Worm (Caenorhabditis elegans) whole organism, L4 larva: ENCODE measurements around the gene srh-268.

Experiments used
- D1046.2 ChIP-seq: fragments of 200-800 bp; sonication (Bioruptor generic); IDR thresholded peaks from 2 replicates; pipeline ENCODE4 v1.3.6; 2022; ENCODE audit warnings: missing genetic modification characterization, missing compliant biosample characterization
- ama-1 ChIP-seq: fragments of 150-350 bp; optimal IDR thresholded peaks from 2 replicates; lab custom pipeline; 2014; ENCODE audit warnings: inconsistent platforms, mixed read lengths
- gei-8 ChIP-seq: fragments of 200-800 bp; sonication (Bioruptor generic); optimal IDR thresholded peaks from 2 replicates; lab custom pipeline; 2018; ENCODE audit warnings: mild to moderate bottlenecking, missing genetic modification characterization, missing compliant biosample characterization
- lin-29 ChIP-seq: fragments of 200-800 bp; sonication (Bioruptor generic); IDR thresholded peaks from 2 replicates; pipeline ENCODE4 v1.3.6; 2022; ENCODE audit warnings: missing genetic modification reagents, missing genetic modification characterization, missing compliant biosample characterization
- mdl-1 ChIP-seq, 2 experiments: fragments of 150-350 bp in 1 of 2; sonication (generic microtip) in 1 of 2; optimal IDR thresholded peaks; 2 replicates each; lab custom pipeline; 2014 to 2017; ENCODE audit warnings: missing biosample characterization in 2 of 2, missing genetic modification characterization in 2 of 2
- mes-2 ChIP-seq: sonication (generic microtip); optimal IDR thresholded peaks from 2 replicates; lab custom pipeline; 2016; ENCODE audit warnings: missing genotype, mild to moderate bottlenecking, missing genetic modification characterization, missing compliant biosample characterization; ENCODE audit not compliant: poor library complexity, severe bottlenecking
- mxl-2 ChIP-seq: fragments of 200-800 bp; sonication (Bioruptor generic); conservative IDR thresholded peaks from 2 replicates; pipeline ENCODE4 v1.3.6; 2022; ENCODE audit warnings: missing genetic modification reagents, missing genetic modification characterization, missing compliant biosample characterization
- nhr-237 ChIP-seq: sonication (generic microtip); optimal IDR thresholded peaks from 2 replicates; lab custom pipeline; 2017; ENCODE audit warnings: missing biosample characterization, missing genetic modification characterization
- nhr-77 ChIP-seq: fragments of 150-350 bp; optimal IDR thresholded peaks from 2 replicates; lab custom pipeline; 2014; ENCODE audit warnings: missing biosample characterization, missing genetic modification characterization
- unc-62 ChIP-seq, 3 experiments: fragments of 150-350 bp in 1 of 3; sonication (generic microtip); optimal IDR thresholded peaks in 2 of 3; peaks in 1 of 3; 1 replicate in 1 of 3; 2 replicates in 2 of 3; lab custom pipeline; 2014 to 2017; ENCODE audit warnings: missing biosample characterization in 3 of 3, missing genetic modification characterization in 3 of 3, missing genetic modification reagents in 3 of 3, missing genotype in 1 of 3

ce11 chrV:7525695-7526094 is 13.4 kb upstream of the srh-268 start, which contains the start of gene C54F6.18:
- no peak for TF ChIP-seq ama-1
- TF ChIP-seq mxl-2 (GFP tag; lab: Robert Waterston, UW): no peak
- no peak for TF ChIP-seq unc-62 (GFP tag; optimal IDR thresholded peaks at IDR 0.05 in 1 of 2; lab: Kevin White, UChicago)
- TF ChIP-seq unc-62 (tag; optimal IDR thresholded peaks at IDR 0.05; lab: Kevin White, UChicago): no peak
- TF ChIP-seq nhr-77 (tag; lab: Kevin White, UChicago): no peak
- TF ChIP-seq lin-29 (GFP tag; lab: Robert Waterston, UW): no peak
- no peak for TF ChIP-seq gei-8 (GFP tag; lab: Kevin White, UChicago)
- no peak for TF ChIP-seq mes-2 (tag; lab: Kevin White, UChicago)
- TF ChIP-seq mdl-1 (tag; optimal IDR thresholded peaks at IDR 0.05; lab: Kevin White, UChicago): no peak
- no peak for TF ChIP-seq D1046.2
- no peak for TF ChIP-seq nhr-237 (tag; lab: Kevin White, UChicago)
